Worm (Caenorhabditis elegans): ENCODE results near the gene F31F7.2.

Gene F31F7.2

ce11 chrV:6267237-6267812 lies 3.3 kb upstream of the F31F7.2 start, which contains the start of gene mrck-1 (continued):
- TF ChIP-seq nhr-11 (tag; optimal IDR thresholded peaks at IDR 0.05) (peak; percentile 93), fos-1 (tag; optimal IDR thresholded peaks at IDR 0.05) (no peak), ces-1 (GFP tag; optimal IDR thresholded peaks at IDR 0.05) (peak; percentile 96), unc-130 (GFP tag; optimal IDR thresholded peaks at IDR 0.05) (no peak), fkh-10 (GFP tag; optimal IDR thresholded peaks at IDR 0.05) (peak; percentile 94), ztf-7 (tag; optimal IDR thresholded peaks at IDR 0.05) (peak; percentile 45), mdl-1 (tag; optimal IDR thresholded peaks at IDR 0.05) (peak in 1 of 2 experiments; percentile 70), lim-7 (GFP tag; IDR thresholded peaks at IDR 0.05) (0 out of 2 replicates have a peak, but pooled peaks have one; percentile 55), daf-19 (GFP tag; conservative IDR thresholded peaks at IDR 0.05) (no peak), Y75B8A.6 (GFP tag; IDR thresholded peaks at IDR 0.05) (0 out of 2 replicates have a peak, but pooled peaks have one; percentile 46), madf-9 (GFP tag; conservative IDR thresholded peaks at IDR 0.05) (peak; percentile 72; the same call in 1 of the 2 replicates), ceh-28 (tag; optimal IDR thresholded peaks at IDR 0.05) (no peak)

- TF ChIP-seq cey-2 (tag; optimal IDR thresholded peaks at IDR 0.05; ENCODE audit: borderline replicate concordance, insufficient read depth), result no peak
- peak; percentile 5 for TF ChIP-seq F49E8.2 (tag; optimal IDR thresholded peaks at IDR 0.05; ENCODE audit: borderline replicate concordance)
Measured at ce11 chrV:6267978-6268377, 2.7 kb upstream of the F31F7.2 start.

ce11 chrV:6268526-6268925 lies 2.1 kb upstream of the F31F7.2 start:
- TF ChIP-seq aha-1 (tag) (peak; percentile 76), pqm-1 (tag; optimal IDR thresholded peaks at IDR 0.05) (no peak)

ce11 chrV:6268961-6269360 lies 1.7 kb upstream of the F31F7.2 start:
- TF ChIP-seq nhr-28 (tag; optimal IDR thresholded peaks at IDR 0.05) (peak; percentile 29), daf-16 (GFP tag; optimal IDR thresholded peaks at IDR 0.05) (no peak), daf-16 (tag; optimal IDR thresholded peaks at IDR 0.05) (peak; percentile 54), php-3 (GFP tag; IDR thresholded peaks at IDR 0.05) (peak; percentile 37; the same call in 1 of the 2 replicates), hlh-11 (tag; optimal IDR thresholded peaks at IDR 0.05) (peak; percentile 4), dve-1 (tag; optimal IDR thresholded peaks at IDR 0.05; ENCODE audit: insufficient read depth) (peak; percentile 2), egl-43 (GFP tag; IDR thresholded peaks at IDR 0.05) (no peak), Y5F2A.4 (GFP tag; optimal IDR thresholded peaks at IDR 0.05) (no peak), nhr-10 (tag; optimal IDR thresholded peaks at IDR 0.05) (no peak), hlh-30 (tag; optimal IDR thresholded peaks at IDR 0.05; ENCODE audit: insufficient read depth) (peak; percentile 16)

DNA sequence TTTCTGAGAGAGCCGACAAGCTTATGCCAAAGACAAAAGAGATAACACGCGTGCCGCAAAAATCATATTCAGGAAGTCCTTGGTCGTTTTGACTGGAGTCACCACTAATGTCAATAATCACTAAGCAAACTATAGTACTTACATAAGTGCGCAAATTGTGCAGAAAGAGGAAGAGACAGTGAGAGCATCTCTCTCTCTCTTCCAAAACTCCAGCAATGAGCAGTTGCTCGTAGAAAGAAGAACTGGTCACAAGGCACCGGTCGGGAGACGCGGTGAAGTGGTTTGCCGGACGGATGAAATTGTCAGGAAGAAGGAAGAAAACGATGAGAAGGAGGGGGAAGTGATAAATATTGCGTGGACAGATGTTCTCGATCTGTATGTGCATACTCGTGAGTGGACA lies 555 bp upstream of the F31F7.2 start:
- peak; percentile 7 for TF ChIP-seq dve-1 (tag; optimal IDR thresholded peaks at IDR 0.05; ENCODE audit: insufficient read depth)
- peak; percentile 30 for TF ChIP-seq hlh-11 (tag; optimal IDR thresholded peaks at IDR 0.05)
- peak in 1 of 2 experiments; percentile 86 for TF ChIP-seq unc-62 (GFP tag; optimal IDR thresholded peaks at IDR 0.05 in 1 of 2)
- TF ChIP-seq unc-62 (tag; optimal IDR thresholded peaks at IDR 0.05), result no peak
- no peak for TF ChIP-seq gei-8 (GFP tag; optimal IDR thresholded peaks at IDR 0.05)
- no peak for TF ChIP-seq madf-5 (GFP tag; IDR thresholded peaks at IDR 0.05)
- TF ChIP-seq hlh-30 (tag; optimal IDR thresholded peaks at IDR 0.05; ENCODE audit: insufficient read depth), result peak; percentile 48

- no peak for TF ChIP-seq nhr-237 (tag; optimal IDR thresholded peaks at IDR 0.05)
- TF ChIP-seq nhr-6 (tag; optimal IDR thresholded peaks at IDR 0.05), result no peak
- no peak for TF ChIP-seq skn-1 (tag; optimal IDR thresholded peaks at IDR 0.05)
- TF ChIP-seq daf-19 (GFP tag; conservative IDR thresholded peaks at IDR 0.05), result no peak
- peak; percentile 62; the same call in 1 of the 2 replicates for TF ChIP-seq lin-1 (GFP tag; IDR thresholded peaks at IDR 0.05)
- no peak for TF ChIP-seq F37D6.2 (tag; optimal IDR thresholded peaks at IDR 0.05)
- TF ChIP-seq hlh-11 (tag; optimal IDR thresholded peaks at IDR 0.05), result peak; percentile 93
- no peak for TF ChIP-seq F44E2.7 (GFP tag; IDR thresholded peaks at IDR 0.05)
- TF ChIP-seq hif-1 (tag; optimal IDR thresholded peaks at IDR 0.05), result no peak
- no peak for TF ChIP-seq zip-2 (tag; optimal IDR thresholded peaks at IDR 0.05)
- no peak for TF ChIP-seq mxl-2 (GFP tag; conservative IDR thresholded peaks at IDR 0.05)
- TF ChIP-seq vab-7 (GFP tag; IDR thresholded peaks at IDR 0.05), result no peak
- TF ChIP-seq unc-130 (GFP tag; optimal IDR thresholded peaks at IDR 0.05), result no peak
- no peak for TF ChIP-seq nhr-10 (tag; optimal IDR thresholded peaks at IDR 0.05)
- no peak for TF ChIP-seq nhr-76 (tag; optimal IDR thresholded peaks at IDR 0.05)
- no peak for TF ChIP-seq ztf-7 (tag; optimal IDR thresholded peaks at IDR 0.05)
- TF ChIP-seq egl-43 (GFP tag; IDR thresholded peaks at IDR 0.05), result no peak
- TF ChIP-seq ceh-32 (tag; optimal IDR thresholded peaks at IDR 0.05; ENCODE audit: poor library complexity), result no peak
Measured at ce11 chrV:6275209-6275608, 4.6 kb downstream of the F31F7.2 start.
